Worm (Caenorhabditis elegans) whole organism, young adult: ENCODE data around the gene F47G3.1.

Experiments
- ama-1 ChIP-seq, 3 experiments: fragments of 150-350 bp in 1 of 3; sonication (generic microtip) in 2 of 3; optimal IDR thresholded peaks; 2 replicates each; lab custom pipeline; 2014 to 2018; ENCODE audit warnings: missing biosample characterization in 2 of 3, missing genetic modification characterization in 2 of 3, missing genetic modification reagents in 2 of 3
- efl-1 ChIP-seq: fragments of 150-350 bp; optimal IDR thresholded peaks from 2 replicates; lab custom pipeline; 2014; ENCODE audit warnings: missing biosample characterization, missing genetic modification reagents, missing genetic modification characterization
- sea-2 ChIP-seq: fragments of 200-800 bp; sonication (Bioruptor generic); IDR thresholded peaks from 2 replicates; pipeline ENCODE4 v1.3.6; 2022; ENCODE audit warnings: missing genetic modification characterization, missing compliant biosample characterization
- snpc-4 ChIP-seq, 5 experiments: fragments of 150-350 bp in 1 of 5; sonication (generic microtip) in 4 of 5; optimal IDR thresholded peaks; 2 replicates each; lab custom pipeline; 2014 to 2018; ENCODE audit warnings: missing genetic modification characterization in 5 of 5, missing biosample characterization in 3 of 5, antibody characterized with exemption in 2 of 5, mild to moderate bottlenecking in 2 of 5, missing compliant biosample characterization in 2 of 5, missing genotype in 2 of 5, moderate library complexity in 2 of 5, missing genetic modification reagents in 1 of 5

DNA sequence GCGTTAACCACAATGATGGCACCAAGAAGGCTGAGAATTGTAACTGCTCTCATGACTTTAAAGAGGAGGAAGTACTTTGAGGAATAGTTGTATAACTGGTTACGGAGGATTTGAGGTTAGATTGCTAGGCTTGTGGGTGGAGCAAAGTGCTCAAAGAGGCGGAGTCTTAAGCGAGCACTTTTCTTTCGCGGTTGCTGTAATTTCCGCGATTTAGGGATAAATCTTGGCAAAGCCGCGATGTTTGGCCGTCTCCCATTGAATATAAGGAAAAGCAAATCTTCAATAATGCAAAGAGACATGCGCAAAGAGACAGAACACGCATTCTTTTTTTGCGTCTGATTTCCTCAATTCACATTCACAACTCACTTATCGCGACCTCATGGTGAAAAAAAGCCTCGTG, 47.3 kb upstream of the F47G3.1 start, which contains the start of gene nlp-45:
- TF ChIP-seq ama-1 (optimal IDR thresholded peaks at IDR 0.05; lab: Kevin White, UChicago) (no peak), ama-1 (GFP tag; optimal IDR thresholded peaks at IDR 0.05; lab: Kevin White, UChicago) (no peak), efl-1 (GFP tag; lab: Kevin White, UChicago) (no peak), snpc-4 (GFP tag; optimal IDR thresholded peaks at IDR 0.05; lab: Kevin White, UChicago) (no peak), snpc-4 (tag; optimal IDR thresholded peaks at IDR 0.05; lab: Kevin White, UChicago) (no peak), sea-2 (GFP tag; lab: Robert Waterston, UW) (no peak)
